Fruit fly (Drosophila melanogaster): ENCODE data around the gene Mettl14.

Mettl14 gene

dm6 chr2L:8292159-8292887 is 15.9 kb upstream of the Mettl14 start (continued):
- TF ChIP-seq CG4730 (GFP tag; IDR thresholded peaks at IDR 0.05): peak; percentile 96
- peak; percentile 92 for TF ChIP-seq cas (GFP tag; IDR thresholded peaks at IDR 0.05)
- peak; percentile 95 for TF ChIP-seq CG12769 (tag; optimal IDR thresholded peaks at IDR 0.05)
- peak; percentile 76; the same call in 2 of the 3 replicates for TF ChIP-seq z (GFP tag; IDR thresholded peaks at IDR 0.05)
- TF ChIP-seq CG14710 (tag; optimal IDR thresholded peaks at IDR 0.05): peak; percentile 95
- peak; percentile 76 for TF ChIP-seq Doc2 (GFP tag; IDR thresholded peaks at IDR 0.05)
- peak; percentile 92 for TF ChIP-seq CHES-1-like (GFP tag; optimal IDR thresholded peaks at IDR 0.05)
- TF ChIP-seq Mrtf (GFP tag; IDR thresholded peaks at IDR 0.05): peak; percentile 97
- peak; percentile 70 for TF ChIP-seq CG2116 (GFP tag; optimal IDR thresholded peaks at IDR 0.05)
- peak; percentile 94 for TF ChIP-seq Aef1 (GFP tag; IDR thresholded peaks at IDR 0.05)
- peak; percentile 89 for TF ChIP-seq Hand (GFP tag; optimal IDR thresholded peaks at IDR 0.05)
- no peak for TF ChIP-seq zen2 (GFP tag; IDR thresholded peaks at IDR 0.05; ENCODE audit: partially characterized antibody)
- peak; percentile 93 for TF ChIP-seq CG10959 (GFP tag; IDR thresholded peaks at IDR 0.05)
- TF ChIP-seq zfh1 (GFP tag; IDR thresholded peaks at IDR 0.05): peak; percentile 97
- TF ChIP-seq Hr51 (GFP tag; optimal IDR thresholded peaks at IDR 0.05): peak; percentile 89 to 95
- peak; percentile 97 for TF ChIP-seq CG10543 (GFP tag; optimal IDR thresholded peaks at IDR 0.05)
- TF ChIP-seq gce (GFP tag; IDR thresholded peaks at IDR 0.05): peak; percentile 97
- TF ChIP-seq abd-A (tag; optimal IDR thresholded peaks at IDR 0.05): peak; percentile 98
- TF ChIP-seq Trl (optimal IDR thresholded peaks at IDR 0.05): no peak
- peak; percentile 90 for TF ChIP-seq Trl (GFP tag; optimal IDR thresholded peaks at IDR 0.05)
- peak; percentile 97 for TF ChIP-seq HmgZ (tag; optimal IDR thresholded peaks at IDR 0.05)
- peak; percentile 38 for TF ChIP-seq stwl (tag; optimal IDR thresholded peaks at IDR 0.05)
- peak; percentile 93 for TF ChIP-seq bowl (GFP tag; IDR thresholded peaks at IDR 0.05)
- peak; percentile 91 for TF ChIP-seq CG1602 (GFP tag; optimal IDR thresholded peaks at IDR 0.05)
- TF ChIP-seq CG6654 (GFP tag; optimal IDR thresholded peaks at IDR 0.05): peak; percentile 77
- TF ChIP-seq CG30020 (tag; optimal IDR thresholded peaks at IDR 0.05): peak; percentile 81
- TF ChIP-seq CG9727 (GFP tag; optimal IDR thresholded peaks at IDR 0.05): peak; percentile 92
- no peak for TF ChIP-seq Opbp (GFP tag; IDR thresholded peaks at IDR 0.05; ENCODE audit: partially characterized antibody)
- peak; percentile 88 for TF ChIP-seq tup (GFP tag; optimal IDR thresholded peaks at IDR 0.05)
- TF ChIP-seq NFAT (GFP tag; IDR thresholded peaks at IDR 0.05): peak; percentile 94
- TF ChIP-seq pzg (GFP tag; optimal IDR thresholded peaks at IDR 0.05): peak; percentile 17
- peak; percentile 81 for TF ChIP-seq cato (GFP tag; optimal IDR thresholded peaks at IDR 0.05; ENCODE audit: borderline replicate concordance)
- TF ChIP-seq CG14014 (GFP tag; IDR thresholded peaks at IDR 0.05): peak; percentile 98
- TF ChIP-seq sob (GFP tag; IDR thresholded peaks at IDR 0.05): peak; percentile 98
- peak; percentile 93 for TF ChIP-seq twi (tag; optimal IDR thresholded peaks at IDR 0.05)
- peak; percentile 82 for TF ChIP-seq pb (GFP tag; optimal IDR thresholded peaks at IDR 0.05)
- TF ChIP-seq CG12391 (tag; optimal IDR thresholded peaks at IDR 0.05): peak; percentile 97
- TF ChIP-seq CG17912 (GFP tag; optimal IDR thresholded peaks at IDR 0.05): peak; percentile 95
- TF ChIP-seq CG2875 (GFP tag; optimal IDR thresholded peaks at IDR 0.05): peak; percentile 94
- TF ChIP-seq Antp (GFP tag; optimal IDR thresholded peaks at IDR 0.05): peak; percentile 90
- TF ChIP-seq H15 (GFP tag; IDR thresholded peaks at IDR 0.05): peak; percentile 96
- TF ChIP-seq insv (GFP tag; optimal IDR thresholded peaks at IDR 0.05): peak; percentile 42 to 77
- peak; percentile 91 for TF ChIP-seq CG18764 (GFP tag; optimal IDR thresholded peaks at IDR 0.05)
- no peak; the same call in 1 of the 2 replicates for TF ChIP-seq Dref (GFP tag; IDR thresholded peaks at IDR 0.05)
- peak; percentile 82 for TF ChIP-seq jing (GFP tag; optimal IDR thresholded peaks at IDR 0.05)
- TF ChIP-seq disco-r (GFP tag; optimal IDR thresholded peaks at IDR 0.05): peak; percentile 89
- TF ChIP-seq Atf6 (GFP tag; IDR thresholded peaks at IDR 0.05): peak; percentile 97
- TF ChIP-seq Hmr (GFP tag; optimal IDR thresholded peaks at IDR 0.05): peak; percentile 95
- peak; percentile 85 for TF ChIP-seq wek (GFP tag; optimal IDR thresholded peaks at IDR 0.05)
- TF ChIP-seq Adf1 (GFP tag; IDR thresholded peaks at IDR 0.05): peak; percentile 75
